Worm (Caenorhabditis elegans): ENCODE data around the gene T01H3.5.
A peak's percentile ranks its signal among the peaks of the same experiment; 100 is the strongest.

Gene T01H3.5

DNA sequence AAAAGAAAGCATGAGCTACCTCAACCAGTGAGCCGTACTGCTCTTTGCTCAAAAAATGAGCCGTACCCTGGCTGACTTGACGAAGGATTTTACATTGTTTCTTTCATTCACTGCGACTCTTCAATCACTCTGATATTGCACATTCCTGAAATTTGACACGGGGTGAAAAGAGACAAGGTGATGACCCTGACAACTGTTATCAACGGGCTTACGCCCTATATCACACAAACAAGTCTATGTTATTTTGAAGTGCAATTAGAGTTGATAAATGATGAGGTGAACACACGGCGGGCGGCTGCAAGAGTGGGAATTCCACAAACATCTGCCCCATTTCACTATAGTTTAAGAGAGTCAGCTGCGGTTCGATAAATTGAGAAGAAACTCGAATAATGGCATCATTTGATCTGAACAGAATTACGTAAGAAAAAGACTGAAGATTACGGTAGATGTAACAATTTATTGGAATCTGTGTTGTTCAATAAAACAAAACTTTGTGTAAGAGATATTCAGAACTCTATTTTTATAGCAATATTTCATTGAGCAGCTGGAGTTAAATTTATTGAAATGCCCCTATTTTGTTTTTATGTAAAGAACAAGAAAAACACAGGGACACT is 42.7 kb upstream of the T01H3.5 start (continued):
- TF ChIP-seq aly-2 (tag; optimal IDR thresholded peaks at IDR 0.05) = no peak
- TF ChIP-seq ets-5 (GFP tag; IDR thresholded peaks at IDR 0.05) = no peak
- no peak for TF ChIP-seq fkh-10 (GFP tag; optimal IDR thresholded peaks at IDR 0.05)
- no peak for TF ChIP-seq nhr-12 (tag; optimal IDR thresholded peaks at IDR 0.05)
- TF ChIP-seq ceh-8 (GFP tag; optimal IDR thresholded peaks at IDR 0.05) = no peak
- TF ChIP-seq sox-4 (tag; optimal IDR thresholded peaks at IDR 0.05) = no peak
- TF ChIP-seq aha-1 (tag; optimal IDR thresholded peaks at IDR 0.05) = no peak
- no peak for TF ChIP-seq dsc-1 (tag; optimal IDR thresholded peaks at IDR 0.05)
- TF ChIP-seq pqm-1 (tag; optimal IDR thresholded peaks at IDR 0.05) = no peak
- TF ChIP-seq sptf-1 (tag; optimal IDR thresholded peaks at IDR 0.05) = no peak
- TF ChIP-seq egl-27 (tag; optimal IDR thresholded peaks at IDR 0.05) = no peak
- TF ChIP-seq alr-1 (tag; optimal IDR thresholded peaks at IDR 0.05; ENCODE audit: borderline replicate concordance) = no peak
- TF ChIP-seq fkh-4 (tag; optimal IDR thresholded peaks at IDR 0.05; ENCODE audit: borderline replicate concordance) = no peak
- TF ChIP-seq nhr-19 (GFP tag; conservative IDR thresholded peaks at IDR 0.05) = peak; percentile 80
- TF ChIP-seq hlh-4 (tag; optimal IDR thresholded peaks at IDR 0.05) = no peak
- TF ChIP-seq swsn-7 (tag; optimal IDR thresholded peaks at IDR 0.05) = peak; percentile 64
- peak; percentile 55 for TF ChIP-seq ztf-4 (tag; optimal IDR thresholded peaks at IDR 0.05)
- TF ChIP-seq hpl-2 (GFP tag; optimal IDR thresholded peaks at IDR 0.05) = no peak
- peak; percentile 71 for TF ChIP-seq tbx-2 (tag; optimal IDR thresholded peaks at IDR 0.05)
- peak; percentile 84 for TF ChIP-seq nhr-20 (tag; optimal IDR thresholded peaks at IDR 0.05)
- TF ChIP-seq unc-62 (GFP tag; optimal IDR thresholded peaks at IDR 0.05) = no peak
- no peak for TF ChIP-seq nhr-76 (tag; optimal IDR thresholded peaks at IDR 0.05)
- TF ChIP-seq lin-35 (GFP tag; optimal IDR thresholded peaks at IDR 0.05) = no peak
- no peak for TF ChIP-seq tlp-1 (tag; optimal IDR thresholded peaks at IDR 0.05)
- TF ChIP-seq snu-23 (GFP tag; optimal IDR thresholded peaks at IDR 0.05) = peak; percentile 63
- TF ChIP-seq snpc-4 (tag; optimal IDR thresholded peaks at IDR 0.05) = no peak
- no peak for TF ChIP-seq mef-2 (tag; optimal IDR thresholded peaks at IDR 0.05)
- TF ChIP-seq nhr-84 (tag; optimal IDR thresholded peaks at IDR 0.05) = no peak
- TF ChIP-seq nhr-11 (tag; optimal IDR thresholded peaks at IDR 0.05) = no peak
- TF ChIP-seq pag-3 (tag; optimal IDR thresholded peaks at IDR 0.05; ENCODE audit: borderline replicate concordance, insufficient read depth) = no peak
- TF ChIP-seq C16A3.4 (tag; optimal IDR thresholded peaks at IDR 0.05) = peak; percentile 29
- TF ChIP-seq isw-1 (GFP tag; IDR thresholded peaks at IDR 0.05) = no peak
- no peak for TF ChIP-seq lin-13 (GFP tag; optimal IDR thresholded peaks at IDR 0.05)
- no peak for TF ChIP-seq skn-1 (tag; optimal IDR thresholded peaks at IDR 0.05)
- no peak for TF ChIP-seq ama-1 (optimal IDR thresholded peaks at IDR 0.05)
- peak in 1 of 2 experiments; percentile 61 for TF ChIP-seq mdl-1 (tag; optimal IDR thresholded peaks at IDR 0.05)
- TF ChIP-seq nhr-77 (tag; optimal IDR thresholded peaks at IDR 0.05) = no peak
- TF ChIP-seq rnt-1 (tag; optimal IDR thresholded peaks at IDR 0.05) = peak; percentile 89
- TF ChIP-seq irx-1 (tag; optimal IDR thresholded peaks at IDR 0.05) = peak; percentile 14
- TF ChIP-seq fkh-8 (tag; optimal IDR thresholded peaks at IDR 0.05) = no peak
- peak in 1 of 2 experiments; percentile 19 for TF ChIP-seq efl-1 (optimal IDR thresholded peaks at IDR 0.05)
- no peak for TF ChIP-seq efl-1 (GFP tag; optimal IDR thresholded peaks at IDR 0.05 in 1 of 2)
- no peak for TF ChIP-seq unc-30 (tag; optimal IDR thresholded peaks at IDR 0.05)
- TF ChIP-seq pax-3 (tag; optimal IDR thresholded peaks at IDR 0.05) = no peak
- TF ChIP-seq lsy-2 (tag; optimal IDR thresholded peaks at IDR 0.05) = peak; percentile 55 to 69
- peak; percentile 49 for TF ChIP-seq lir-3 (tag; optimal IDR thresholded peaks at IDR 0.05; ENCODE audit: poor library complexity)
- no peak for TF ChIP-seq ceh-88 (GFP tag; IDR thresholded peaks at IDR 0.05)
- TF ChIP-seq zag-1 (tag; optimal IDR thresholded peaks at IDR 0.05) = no peak
- no peak for TF ChIP-seq nhr-237 (tag; optimal IDR thresholded peaks at IDR 0.05)
- no peak for TF ChIP-seq C34B4.2 (tag; optimal IDR thresholded peaks at IDR 0.05)
- no peak for TF ChIP-seq jun-1 (tag; optimal IDR thresholded peaks at IDR 0.05)
- no peak for TF ChIP-seq Y116A8C.19 (tag; optimal IDR thresholded peaks at IDR 0.05; ENCODE audit: borderline replicate concordance)
- peak; percentile 94 for TF ChIP-seq nhr-71 (tag; optimal IDR thresholded peaks at IDR 0.05)
- no peak for TF ChIP-seq ceh-63 (GFP tag; optimal IDR thresholded peaks at IDR 0.05)

Measured in whole organism, L1 larva.